Fruit fly (Drosophila melanogaster): Measurements from ENCODE around the gene elg1.

elg1 gene

DNA sequence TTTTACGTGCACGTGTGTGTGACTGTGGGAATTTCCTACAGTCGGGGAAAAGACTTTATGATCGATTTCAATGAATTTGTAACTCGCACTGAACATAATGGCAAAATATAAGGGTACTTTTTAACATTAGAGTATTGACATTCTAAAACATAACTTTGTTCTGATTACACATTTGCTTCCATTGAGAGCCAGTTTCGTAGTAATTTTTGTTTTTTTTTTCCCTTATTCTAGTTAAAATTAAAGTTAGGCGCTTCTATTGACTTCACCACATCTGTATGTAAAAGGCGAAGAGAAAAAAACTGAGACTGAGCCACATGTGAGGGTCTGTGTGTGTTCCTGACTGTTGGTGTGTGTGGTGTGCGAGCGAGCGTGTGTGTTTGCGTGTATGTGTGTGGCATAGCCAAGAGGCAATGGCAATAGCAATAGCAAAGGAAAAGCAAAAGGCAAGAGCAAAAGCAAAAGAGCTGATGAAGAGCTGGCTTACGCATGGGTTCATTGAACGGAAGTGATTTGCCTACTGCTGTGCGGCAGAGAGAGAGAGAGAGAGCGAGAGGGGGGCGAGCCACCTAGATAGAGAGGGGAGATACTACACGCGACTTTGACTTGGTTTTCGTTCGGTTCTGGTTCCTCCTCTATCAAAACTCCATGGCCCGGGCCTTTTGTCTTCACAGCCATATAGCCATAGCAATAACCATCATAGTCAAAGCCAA, 30.2 kb downstream of the elg1 start (continued):
- TF ChIP-seq CG2889 (GFP tag; IDR thresholded peaks at IDR 0.05) (no peak), NC2α (GFP tag; optimal IDR thresholded peaks at IDR 0.05) (peak; percentile 12), CG11456 (GFP tag; IDR thresholded peaks at IDR 0.05) (no peak), Doc2 (GFP tag; IDR thresholded peaks at IDR 0.05) (no peak), nerfin-2 (GFP tag; IDR thresholded peaks at IDR 0.05; ENCODE audit: partially characterized antibody) (no peak), al (GFP tag; IDR thresholded peaks at IDR 0.05) (0 out of 2 replicates have a peak, but pooled peaks have one; percentile 48), bab2 (GFP tag; optimal IDR thresholded peaks at IDR 0.05) (peak; percentile 48), chn (GFP tag; optimal IDR thresholded peaks at IDR 0.05) (peak; percentile 56), lilli (GFP tag; optimal IDR thresholded peaks at IDR 0.05) (peak; percentile 83), ems (GFP tag; optimal IDR thresholded peaks at IDR 0.05) (no peak), schlank (tag; optimal IDR thresholded peaks at IDR 0.05) (peak; percentile 11), C15 (GFP tag; IDR thresholded peaks at IDR 0.05) (no peak), CG14014 (GFP tag; IDR thresholded peaks at IDR 0.05) (peak; percentile 55), sob (GFP tag; IDR thresholded peaks at IDR 0.05) (no peak; the same call in 1 of the 2 replicates), CG10209 (GFP tag; optimal IDR thresholded peaks at IDR 0.05) (peak; percentile 82), croc (GFP tag; conservative IDR thresholded peaks at IDR 0.05) (peak; percentile 29; the same call in 2 of the 3 replicates), Lim3 (GFP tag; IDR thresholded peaks at IDR 0.05) (no peak), ttk (GFP tag; IDR thresholded peaks at IDR 0.05) (peak; percentile 60), hbn (GFP tag; IDR thresholded peaks at IDR 0.05; ENCODE audit: partially characterized antibody) (no peak), tna (GFP tag; IDR thresholded peaks at IDR 0.05; ENCODE audit: partially characterized antibody) (no peak), Eip74EF (GFP tag; optimal IDR thresholded peaks at IDR 0.05) (peak in 1 of 2 experiments; percentile 57), aop (GFP tag; IDR thresholded peaks at IDR 0.05) (no peak; the same call in 1 of the 2 replicates), NFAT (GFP tag; IDR thresholded peaks at IDR 0.05) (peak; percentile 32; the same call in 1 of the 2 replicates), CG18011 (GFP tag; optimal IDR thresholded peaks at IDR 0.05) (peak; percentile 58), Nf-YC (tag; optimal IDR thresholded peaks at IDR 0.05) (peak; percentile 55), CG16815 (GFP tag; optimal IDR thresholded peaks at IDR 0.05) (peak; percentile 46), CG6791 (GFP tag; IDR thresholded peaks at IDR 0.05; ENCODE audit: partially characterized antibody) (no peak), gcm (GFP tag; optimal IDR thresholded peaks at IDR 0.05) (peak; percentile 67), CG1647 (GFP tag; optimal IDR thresholded peaks at IDR 0.05) (peak; percentile 33), CG4360 (GFP tag; IDR thresholded peaks at IDR 0.05) (no peak), Scr (GFP tag; IDR thresholded peaks at IDR 0.05; ENCODE audit: partially characterized antibody) (no peak), sim (GFP tag; IDR thresholded peaks at IDR 0.05) (peak; percentile 24; the same call in 1 of the 2 replicates), toy (GFP tag; IDR thresholded peaks at IDR 0.05) (no peak), pita (GFP tag; optimal IDR thresholded peaks at IDR 0.05) (no peak), klu (GFP tag; IDR thresholded peaks at IDR 0.05) (no peak), CG13296 (GFP tag; optimal IDR thresholded peaks at IDR 0.05) (peak; percentile 75), CG2202 (tag; optimal IDR thresholded peaks at IDR 0.05) (peak; percentile 6), HLHmδ (GFP tag; optimal IDR thresholded peaks at IDR 0.05) (no peak), Dp (GFP tag; optimal IDR thresholded peaks at IDR 0.05) (no peak), Ets65A (GFP tag) (peak; percentile 34), sens (GFP tag) (peak; percentile 87), CG16779 (GFP tag; IDR thresholded peaks at IDR 0.05) (no peak), Myb (GFP tag; optimal IDR thresholded peaks at IDR 0.05) (peak; percentile 64), zen2 (GFP tag; IDR thresholded peaks at IDR 0.05; ENCODE audit: partially characterized antibody) (no peak), CG8478 (optimal IDR thresholded peaks at IDR 0.05) (no peak), Drgx (GFP tag; IDR thresholded peaks at IDR 0.05) (peak; percentile 69), CG32532 (GFP tag; IDR thresholded peaks at IDR 0.05) (peak; percentile 72), pb (GFP tag; optimal IDR thresholded peaks at IDR 0.05) (peak; percentile 53), otp (GFP tag; IDR thresholded peaks at IDR 0.05) (no peak), Bteb2 (GFP tag; optimal IDR thresholded peaks at IDR 0.05) (peak; percentile 55), wdn (GFP tag; IDR thresholded peaks at IDR 0.05) (no peak)
